Fruit fly (Drosophila melanogaster): ENCODE data around the gene CG15695.

CG15695 gene

DNA sequence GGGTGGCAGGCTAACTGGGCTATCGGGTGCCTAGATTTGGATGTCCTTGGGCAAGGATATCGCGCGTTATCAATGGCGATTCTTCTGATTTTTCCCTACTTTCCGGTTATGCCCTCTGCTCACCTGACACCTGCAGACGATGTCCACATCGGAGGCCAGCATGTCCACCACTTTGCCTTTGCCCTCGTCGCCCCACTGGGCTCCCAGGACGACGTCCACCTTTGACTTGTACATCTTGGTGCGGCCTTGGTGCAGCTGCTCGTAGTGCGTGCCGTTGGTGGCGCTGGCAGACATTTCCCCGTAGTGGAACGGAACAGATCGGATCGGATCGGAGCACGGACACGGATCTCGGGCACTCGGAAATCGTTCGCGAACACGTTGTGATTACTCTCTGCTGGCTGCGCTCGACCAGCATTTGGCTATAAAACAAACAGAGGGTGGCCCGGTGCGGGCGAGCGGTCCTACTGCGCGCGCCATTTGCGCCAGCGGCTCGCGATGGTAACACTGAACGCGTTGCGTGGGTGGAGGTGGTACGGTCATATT, 11.7 kb upstream of the CG15695 start, which contains the start of gene Adss (continued):
- TF ChIP-seq dpn (GFP tag; optimal IDR thresholded peaks at IDR 0.05) = no peak
- TF ChIP-seq Meics (GFP tag; optimal IDR thresholded peaks at IDR 0.05) = peak; percentile 15
- TF ChIP-seq CG7271 (tag; optimal IDR thresholded peaks at IDR 0.05) = no peak
- peak; percentile 29 for TF ChIP-seq nmo (GFP tag; optimal IDR thresholded peaks at IDR 0.05)
- no peak for TF ChIP-seq CG18011 (GFP tag; optimal IDR thresholded peaks at IDR 0.05)
- TF ChIP-seq danr (GFP tag; IDR thresholded peaks at IDR 0.05) = no peak
- TF ChIP-seq da (GFP tag; optimal IDR thresholded peaks at IDR 0.05) = no peak
- TF ChIP-seq ftz-f1 (GFP tag; optimal IDR thresholded peaks at IDR 0.05) = peak; percentile 54
- no peak for TF ChIP-seq CG4730 (GFP tag; IDR thresholded peaks at IDR 0.05)
- peak; percentile 21 for TF ChIP-seq CG4617 (GFP tag; optimal IDR thresholded peaks at IDR 0.05; ENCODE audit: borderline replicate concordance)
- TF ChIP-seq tll (GFP tag; optimal IDR thresholded peaks at IDR 0.05) = no peak
- peak; percentile 34 for TF ChIP-seq Adf1 (GFP tag; IDR thresholded peaks at IDR 0.05)
- TF ChIP-seq Dll (GFP tag; IDR thresholded peaks at IDR 0.05; ENCODE audit: partially characterized antibody) = no peak
- no peak for TF ChIP-seq Sry-β (GFP tag; optimal IDR thresholded peaks at IDR 0.05)
- TF ChIP-seq CG13123 (GFP tag; optimal IDR thresholded peaks at IDR 0.05) = no peak
- peak; percentile 53; the same call in 2 of the 3 replicates for TF ChIP-seq row (GFP tag; IDR thresholded peaks at IDR 0.05)
- 0 out of 2 replicates have a peak, but pooled peaks have one; percentile 30 for TF ChIP-seq CG6689 (GFP tag; IDR thresholded peaks at IDR 0.05)
- peak; percentile 65 for TF ChIP-seq pfk (GFP tag; optimal IDR thresholded peaks at IDR 0.05)
- peak in 1 of 2 experiments; percentile 24 for TF ChIP-seq chif (GFP tag; optimal IDR thresholded peaks at IDR 0.05)
- no peak for TF ChIP-seq CrebB (tag; optimal IDR thresholded peaks at IDR 0.05)
- TF ChIP-seq Ravus (GFP tag; IDR thresholded peaks at IDR 0.05) = no peak
- no peak for TF ChIP-seq peb (GFP tag; IDR thresholded peaks at IDR 0.05)
- TF ChIP-seq emc (GFP tag; optimal IDR thresholded peaks at IDR 0.05) = peak; percentile 2
- TF ChIP-seq org-1 (GFP tag; optimal IDR thresholded peaks at IDR 0.05) = no peak
- TF ChIP-seq cad (GFP tag; optimal IDR thresholded peaks at IDR 0.05) = no peak
- TF ChIP-seq CG1832 (GFP tag; optimal IDR thresholded peaks at IDR 0.05) = no peak
- TF ChIP-seq mirr (GFP tag; optimal IDR thresholded peaks at IDR 0.05) = peak; percentile 53
- TF ChIP-seq CG18476 (GFP tag; optimal IDR thresholded peaks at IDR 0.05) = no peak
- TF ChIP-seq NC2β (GFP tag; optimal IDR thresholded peaks at IDR 0.05) = peak; percentile 42
- TF ChIP-seq D19A (tag; optimal IDR thresholded peaks at IDR 0.05) = no peak
- TF ChIP-seq pan (optimal IDR thresholded peaks at IDR 0.05) = no peak
- TF ChIP-seq pan (GFP tag; optimal IDR thresholded peaks at IDR 0.05 in 1 of 2, IDR thresholded peaks at IDR 0.05 in 1 of 2) = peak in 1 of 2 experiments; percentile 35
- TF ChIP-seq CG16815 (GFP tag; optimal IDR thresholded peaks at IDR 0.05) = no peak
- TF ChIP-seq CG8944 (GFP tag; optimal IDR thresholded peaks at IDR 0.05) = no peak
- peak; percentile 52; the same call in 1 of the 2 replicates for TF ChIP-seq rib (GFP tag; IDR thresholded peaks at IDR 0.05)
- no peak for TF ChIP-seq sisA (GFP tag; IDR thresholded peaks at IDR 0.05)
- no peak for TF ChIP-seq Sin3A (optimal IDR thresholded peaks at IDR 0.05)
- peak; percentile 45 for TF ChIP-seq lilli (GFP tag; optimal IDR thresholded peaks at IDR 0.05)
- no peak for TF ChIP-seq CG10462 (GFP tag; optimal IDR thresholded peaks at IDR 0.05)
- TF ChIP-seq shn (GFP tag; optimal IDR thresholded peaks at IDR 0.05) = peak; percentile 39
- no peak for TF ChIP-seq CG10147 (GFP tag; optimal IDR thresholded peaks at IDR 0.05)
- TF ChIP-seq Neu2 (GFP tag; optimal IDR thresholded peaks at IDR 0.05; ENCODE audit: borderline replicate concordance) = no peak
- no peak for TF ChIP-seq nerfin-2 (GFP tag; IDR thresholded peaks at IDR 0.05; ENCODE audit: partially characterized antibody)
- no peak for TF ChIP-seq yki (optimal IDR thresholded peaks at IDR 0.05)
- TF ChIP-seq Awh (GFP tag; IDR thresholded peaks at IDR 0.05) = 0 out of 2 replicates have a peak, but pooled peaks have one; percentile 11
- TF ChIP-seq CG14965 (GFP tag; optimal IDR thresholded peaks at IDR 0.05; ENCODE audit: borderline replicate concordance) = no peak
- TF ChIP-seq CG8765 (GFP tag; IDR thresholded peaks at IDR 0.05) = no peak
- TF ChIP-seq twi (tag; optimal IDR thresholded peaks at IDR 0.05) = no peak
- no peak for TF ChIP-seq Sox100B (GFP tag; optimal IDR thresholded peaks at IDR 0.05)
- TF ChIP-seq CG12744 (GFP tag; optimal IDR thresholded peaks at IDR 0.05) = peak; percentile 20
- TF ChIP-seq oc (tag; optimal IDR thresholded peaks at IDR 0.05) = no peak
